Fruit fly (Drosophila melanogaster) whole organism, embryonic: ENCODE measurements around the gene Nup98-96.
A peak's percentile ranks its signal among the peaks of the same experiment; 100 is the strongest.

Experiments
- CG10267 ChIP-seq: fragments of 200-800 bp; sonication (Bioruptor generic); optimal IDR thresholded peaks from 2 replicates; lab custom pipeline; 2018; ENCODE audit warnings: missing biosample characterization, mild to moderate bottlenecking, missing genetic modification characterization, moderate library complexity
- CG10543 ChIP-seq: fragments of 200-800 bp; sonication (Bioruptor generic); optimal IDR thresholded peaks from 3 replicates; lab custom pipeline; 2017; ENCODE audit warnings: missing biosample characterization, mild to moderate bottlenecking, missing genetic modification characterization, moderate library complexity
- CG10654 ChIP-seq: fragments of 200-800 bp; sonication (Bioruptor generic); optimal IDR thresholded peaks from 2 replicates; lab custom pipeline; 2016; ENCODE audit warnings: missing biosample characterization, missing genetic modification characterization
- CG11560 ChIP-seq: fragments of 200-800 bp; sonication (Bioruptor generic); IDR thresholded peaks from 3 replicates; pipeline ENCODE4 v1.3.6; 2022; ENCODE audit warnings: missing biosample characterization, missing genetic modification characterization
- CG13123 ChIP-seq: fragments of 200-800 bp; sonication (Bioruptor generic); optimal IDR thresholded peaks from 2 replicates; lab custom pipeline; 2016; ENCODE audit warnings: missing biosample characterization, missing genetic modification characterization
- CG13296 ChIP-seq: fragments of 200-800 bp; sonication (Bioruptor generic); optimal IDR thresholded peaks from 3 replicates; lab custom pipeline; 2018; ENCODE audit warnings: missing biosample characterization, mild to moderate bottlenecking, missing genetic modification characterization
- CG15073 ChIP-seq: fragments of 200-800 bp; sonication (Bioruptor generic); optimal IDR thresholded peaks from 2 replicates; lab custom pipeline; 2016; ENCODE audit warnings: missing biosample characterization, missing genetic modification characterization
- CG15514 ChIP-seq: fragments of 200-800 bp; sonication (Bioruptor generic); optimal IDR thresholded peaks from 3 replicates; lab custom pipeline; 2017; ENCODE audit warnings: missing biosample characterization, missing genetic modification characterization, mild to moderate bottlenecking, moderate library complexity, missing genetic modification reagents
- CG1603 ChIP-seq: fragments of 200-800 bp; sonication (Bioruptor generic); optimal IDR thresholded peaks from 2 replicates; lab custom pipeline; 2019; ENCODE audit warnings: missing biosample characterization, mild to moderate bottlenecking, missing genetic modification characterization, moderate library complexity
- CG1647 ChIP-seq: fragments of 200-800 bp; sonication (Bioruptor generic); optimal IDR thresholded peaks from 3 replicates; lab custom pipeline; 2016; ENCODE audit warnings: missing biosample characterization, missing genetic modification characterization
- CG2116 ChIP-seq: fragments of 200-800 bp; sonication (Bioruptor generic); optimal IDR thresholded peaks from 3 replicates; lab custom pipeline; 2018; ENCODE audit warnings: missing biosample characterization, mild to moderate bottlenecking, missing genetic modification characterization
- CG2120 ChIP-seq: fragments of 200-800 bp; sonication (Bioruptor generic); optimal IDR thresholded peaks from 3 replicates; lab custom pipeline; 2016; ENCODE audit warnings: missing biosample characterization, missing genetic modification characterization
- CG2129 ChIP-seq: fragments of 200-800 bp; sonication (Bioruptor generic); IDR thresholded peaks from 2 replicates; pipeline ENCODE4 v1.3.6; 2022; ENCODE audit warnings: missing biosample characterization, missing genetic modification characterization; ENCODE audit not compliant: partially characterized antibody
- CG2199 ChIP-seq: fragments of 200-800 bp; sonication (Bioruptor generic); IDR thresholded peaks from 3 replicates; pipeline ENCODE4 v1.3.6; 2022; ENCODE audit warnings: missing biosample characterization, missing genetic modification characterization
- CG30403 ChIP-seq: fragments of 200-800 bp; sonication (Bioruptor generic); optimal IDR thresholded peaks from 3 replicates; lab custom pipeline; 2016; ENCODE audit warnings: missing biosample characterization, missing genetic modification characterization
- CG33213 ChIP-seq: fragments of 200-800 bp; sonication (Bioruptor generic); optimal IDR thresholded peaks from 3 replicates; lab custom pipeline; 2016; ENCODE audit warnings: missing biosample characterization, missing genetic modification characterization
- CG34422 ChIP-seq: fragments of 200-800 bp; sonication (Bioruptor generic); IDR thresholded peaks from 3 replicates; pipeline ENCODE4 v1.3.6; 2022; ENCODE audit warnings: missing biosample characterization, missing genetic modification characterization
- CG43689 ChIP-seq: fragments of 200-800 bp; sonication (Bioruptor generic); IDR thresholded peaks from 2 replicates; pipeline ENCODE4 v1.3.6; 2022; ENCODE audit warnings: missing biosample characterization, missing genetic modification characterization
- CG5953 ChIP-seq: fragments of 200-800 bp; sonication (Bioruptor generic); IDR thresholded peaks from 2 replicates; pipeline ENCODE4 v1.3.6; 2022; ENCODE audit warnings: missing biosample characterization, missing genetic modification characterization
- CG6791 ChIP-seq: fragments of 200-800 bp; sonication (Bioruptor generic); IDR thresholded peaks from 3 replicates; pipeline ENCODE4 v1.3.6; 2022; ENCODE audit warnings: missing biosample characterization, missing genetic modification characterization; ENCODE audit not compliant: partially characterized antibody
- CG8359 ChIP-seq: fragments of 200-800 bp; sonication (Bioruptor generic); optimal IDR thresholded peaks from 2 replicates; lab custom pipeline; 2017; ENCODE audit warnings: missing biosample characterization, mild to moderate bottlenecking, missing genetic modification characterization, borderline replicate concordance
- CG8388 ChIP-seq: fragments of 200-800 bp; sonication (Bioruptor generic); optimal IDR thresholded peaks from 2 replicates; lab custom pipeline; 2019; ENCODE audit warnings: missing biosample characterization, mild to moderate bottlenecking, missing genetic modification characterization, moderate library complexity
- Camta ChIP-seq: fragments of 200-800 bp; sonication (Bioruptor generic); optimal IDR thresholded peaks from 2 replicates; lab custom pipeline; 2016; ENCODE audit warnings: missing biosample characterization, missing genetic modification characterization
- CoRest ChIP-seq: fragments of 200-800 bp; sonication (Bioruptor generic); optimal IDR thresholded peaks from 3 replicates; lab custom pipeline; 2018; ENCODE audit warnings: missing biosample characterization, mild to moderate bottlenecking, missing genetic modification characterization, moderate library complexity
- Dad ChIP-seq: fragments of 200-800 bp; sonication (Bioruptor generic); optimal IDR thresholded peaks from 3 replicates; lab custom pipeline; 2016; ENCODE audit warnings: missing biosample characterization, missing genetic modification characterization
- H15 ChIP-seq: fragments of 200-800 bp; sonication (Bioruptor generic); IDR thresholded peaks from 3 replicates; pipeline ENCODE4 v1.3.6; 2022; ENCODE audit warnings: missing biosample characterization, missing genetic modification characterization
- Max ChIP-seq: fragments of 200-800 bp; sonication (Bioruptor generic); optimal IDR thresholded peaks from 2 replicates; lab custom pipeline; 2016; ENCODE audit warnings: missing biosample characterization, mild to moderate bottlenecking, missing genetic modification characterization
- Meics ChIP-seq: fragments of 200-800 bp; sonication (Bioruptor generic); optimal IDR thresholded peaks from 2 replicates; lab custom pipeline; 2017; ENCODE audit warnings: missing biosample characterization, mild to moderate bottlenecking, missing genetic modification characterization
- Myb ChIP-seq: fragments of 200-800 bp; sonication (Bioruptor generic); optimal IDR thresholded peaks from 2 replicates; lab custom pipeline; 2016; ENCODE audit warnings: missing biosample characterization, missing genetic modification characterization
- Nf-YA ChIP-seq: fragments of 200-800 bp; sonication (Bioruptor generic); IDR thresholded peaks from 2 replicates; pipeline ENCODE4 v1.3.6; 2022; ENCODE audit warnings: missing biosample characterization, missing genetic modification characterization
- Nf-YC ChIP-seq: fragments of 200-800 bp; optimal IDR thresholded peaks from 3 replicates; lab custom pipeline; 2019; ENCODE audit warnings: missing biosample characterization, mild to moderate bottlenecking, missing genetic modification characterization, moderate library complexity
- Oli ChIP-seq: fragments of 200-800 bp; sonication (Bioruptor generic); optimal IDR thresholded peaks from 2 replicates; lab custom pipeline; 2018; ENCODE audit warnings: missing biosample characterization, mild to moderate bottlenecking, missing genetic modification characterization, moderate library complexity
- Side ChIP-seq: fragments of 200-800 bp; sonication (Bioruptor generic); optimal IDR thresholded peaks from 2 replicates; lab custom pipeline; 2016; ENCODE audit warnings: missing biosample characterization, missing genetic modification characterization
- Sry-δ ChIP-seq: fragments of 200-800 bp; sonication (Bioruptor generic); optimal IDR thresholded peaks from 2 replicates; lab custom pipeline; 2016; ENCODE audit warnings: missing biosample characterization, missing genetic modification characterization
- Xbp1 ChIP-seq: fragments of 200-800 bp; sonication (Bioruptor generic); optimal IDR thresholded peaks from 3 replicates; lab custom pipeline; 2016; ENCODE audit warnings: missing biosample characterization, mild to moderate bottlenecking, missing genetic modification characterization
- ara ChIP-seq: fragments of 200-800 bp; sonication (Bioruptor generic); IDR thresholded peaks from 2 replicates; pipeline ENCODE4 v1.3.6; 2022; ENCODE audit warnings: missing biosample characterization, missing genetic modification characterization
- bcd ChIP-seq: fragments of 200-800 bp; sonication (Bioruptor generic); optimal IDR thresholded peaks from 2 replicates; lab custom pipeline; 2017; ENCODE audit warnings: missing biosample characterization, mild to moderate bottlenecking, missing genetic modification characterization
- bigmax ChIP-seq: fragments of 200-800 bp; sonication (Bioruptor generic); optimal IDR thresholded peaks from 2 replicates; lab custom pipeline; 2018; ENCODE audit warnings: missing biosample characterization, mild to moderate bottlenecking, missing genetic modification characterization
- cato ChIP-seq: fragments of 200-800 bp; sonication (Bioruptor generic); optimal IDR thresholded peaks from 2 replicates; lab custom pipeline; 2016; ENCODE audit warnings: missing biosample characterization, missing genetic modification characterization, borderline replicate concordance
- crp ChIP-seq, 2 experiments: fragments of 200-800 bp; sonication (Bioruptor generic); optimal IDR thresholded peaks; 2 replicates in 1 of 2; 3 replicates in 1 of 2; lab custom pipeline; 2017; ENCODE audit warnings: missing biosample characterization in 2 of 2, missing genetic modification characterization in 2 of 2, mild to moderate bottlenecking in 1 of 2, moderate library complexity in 1 of 2
- dati ChIP-seq: fragments of 200-800 bp; sonication (Bioruptor generic); IDR thresholded peaks from 2 replicates; pipeline ENCODE4 v1.3.6; 2022; ENCODE audit warnings: missing biosample characterization, missing genetic modification characterization
- dm ChIP-seq: fragments of 200-800 bp; sonication (Bioruptor generic); optimal IDR thresholded peaks from 3 replicates; lab custom pipeline; 2016; ENCODE audit warnings: missing biosample characterization, missing genetic modification characterization
- eyg ChIP-seq: fragments of 200-800 bp; sonication (Bioruptor generic); optimal IDR thresholded peaks from 3 replicates; lab custom pipeline; 2016; ENCODE audit warnings: missing biosample characterization, missing genetic modification characterization
- gsb ChIP-seq: fragments of 200-800 bp; sonication (Bioruptor generic); IDR thresholded peaks from 2 replicates; pipeline ENCODE4 v1.3.6; 2022; ENCODE audit warnings: missing biosample characterization, missing genetic modification characterization
- mam ChIP-seq: fragments of 200-800 bp; sonication (Bioruptor generic); optimal IDR thresholded peaks from 3 replicates; lab custom pipeline; 2016; ENCODE audit warnings: missing biosample characterization, missing genetic modification characterization
- nerfin-2 ChIP-seq: fragments of 200-800 bp; sonication (Bioruptor generic); IDR thresholded peaks from 2 replicates; pipeline ENCODE4 v1.3.6; 2022; ENCODE audit warnings: missing biosample characterization, missing genetic modification characterization; ENCODE audit not compliant: partially characterized antibody
- onecut ChIP-seq: fragments of 200-800 bp; sonication (Bioruptor generic); IDR thresholded peaks from 2 replicates; pipeline ENCODE4 v1.3.6; 2022; ENCODE audit warnings: missing biosample characterization, missing genetic modification characterization
- ro ChIP-seq: fragments of 200-800 bp; sonication (Bioruptor generic); IDR thresholded peaks from 2 replicates; pipeline ENCODE4 v1.3.6; 2022; ENCODE audit warnings: missing biosample characterization, missing genetic modification characterization
- sens-2 ChIP-seq: fragments of 200-800 bp; sonication (Bioruptor generic); IDR thresholded peaks from 2 replicates; pipeline ENCODE4 v1.3.6; 2022; ENCODE audit warnings: missing biosample characterization, missing genetic modification characterization
- trem ChIP-seq: fragments of 200-800 bp; optimal IDR thresholded peaks from 3 replicates; lab custom pipeline; 2019; ENCODE audit warnings: missing biosample characterization, mild to moderate bottlenecking, missing genetic modification characterization, moderate library complexity
- yki ChIP-seq: fragments of >200 bp; optimal IDR thresholded peaks from 3 replicates; lab custom pipeline; 2018
- zf30C ChIP-seq: fragments of 200-800 bp; sonication (Bioruptor generic); optimal IDR thresholded peaks from 3 replicates; lab custom pipeline; 2018; ENCODE audit warnings: missing biosample characterization, mild to moderate bottlenecking, missing genetic modification characterization

The Nup98-96 gene

DNA sequence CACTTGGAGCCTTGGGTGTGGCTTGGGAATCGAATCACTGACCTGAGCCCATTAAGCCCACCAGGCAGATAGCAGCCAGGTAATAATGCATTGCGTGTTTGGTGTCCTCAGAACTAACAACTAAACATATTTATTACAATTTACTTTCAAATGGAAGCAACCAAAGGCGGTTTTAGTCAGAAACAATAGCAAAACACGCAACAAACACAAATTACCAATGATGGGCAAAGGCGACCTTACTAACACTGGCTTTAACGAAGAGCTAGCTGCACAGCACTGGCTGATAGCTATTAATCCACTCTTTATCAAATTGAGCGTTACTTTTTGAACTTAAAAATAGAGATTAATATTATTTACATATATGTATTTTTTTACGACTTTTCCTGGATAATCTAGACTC is 18.4 kb downstream of the Nup98-96 start, which contains the start of gene udt (continued):
- no peak for TF ChIP-seq sens-2 (GFP tag; lab: Robert Waterston, UW)
- TF ChIP-seq onecut (GFP tag; lab: Robert Waterston, UW) = peak; percentile 15; the same call in 1 of the 2 replicates
- peak; percentile 48 for TF ChIP-seq CG2120 (GFP tag; lab: Kevin White, UChicago)
- TF ChIP-seq bcd (GFP tag; lab: Kevin White, UChicago) = peak; percentile 66
- TF ChIP-seq CG13123 = no peak
- peak; percentile 10 for TF ChIP-seq Sry-δ
- no peak for TF ChIP-seq Xbp1
- no peak for TF ChIP-seq CG8388
- peak; percentile 24 for TF ChIP-seq CG1647 (GFP tag; lab: Kevin White, UChicago)
- TF ChIP-seq Dad = no peak
- TF ChIP-seq CG43689 (GFP tag; lab: Robert Waterston, UW) = no peak
- TF ChIP-seq nerfin-2 = no peak
- TF ChIP-seq CG2199 (GFP tag; lab: Robert Waterston, UW) = no peak
- no peak for TF ChIP-seq eyg (GFP tag; lab: Kevin White, UChicago)
- TF ChIP-seq CG6791 = 0 out of 3 replicates have a peak, but pooled peaks have one; percentile 42
- peak; percentile 35 for TF ChIP-seq Camta (GFP tag; lab: Kevin White, UChicago)
- TF ChIP-seq mam (GFP tag; lab: Kevin White, UChicago) = peak; percentile 43
- no peak for TF ChIP-seq CG8359 (GFP tag; lab: Kevin White, UChicago)
- TF ChIP-seq CG13296 (GFP tag; lab: Kevin White, UChicago) = no peak
- TF ChIP-seq ara (GFP tag; lab: Robert Waterston, UW) = peak; percentile 38; the same call in 1 of the 2 replicates
- peak; percentile 55 for TF ChIP-seq CG15514 (GFP tag; lab: Kevin White, UChicago)
- no peak for TF ChIP-seq CG15073 (GFP tag; lab: Kevin White, UChicago)
- TF ChIP-seq CG10267 (tag; lab: Kevin White, UChicago) = peak; percentile 94
- peak; percentile 4 for TF ChIP-seq Max
- no peak for TF ChIP-seq Side (GFP tag; lab: Kevin White, UChicago)
- no peak for TF ChIP-seq yki
- TF ChIP-seq CG34422 (GFP tag; lab: Robert Waterston, UW) = 0 out of 3 replicates have a peak, but pooled peaks have one; percentile 15
- no peak for TF ChIP-seq dm
- no peak for TF ChIP-seq CG10543
- TF ChIP-seq CG2116 (GFP tag; lab: Kevin White, UChicago) = peak; percentile 19
- no peak for TF ChIP-seq H15 (GFP tag; lab: Robert Waterston, UW)
- peak; percentile 6 for TF ChIP-seq CG10654
- TF ChIP-seq CG30403 (GFP tag; lab: Kevin White, UChicago) = no peak
- peak; percentile 53 for TF ChIP-seq CG1603 (tag; lab: Kevin White, UChicago)
- TF ChIP-seq CG33213 (GFP tag; lab: Kevin White, UChicago) = no peak
- no peak for TF ChIP-seq Oli (tag; lab: Kevin White, UChicago)
- TF ChIP-seq crp (GFP tag; optimal IDR thresholded peaks at IDR 0.05; lab: Kevin White, UChicago) = no peak
- no peak for TF ChIP-seq ro (GFP tag; lab: Robert Waterston, UW)
- TF ChIP-seq CG5953 (GFP tag; lab: Robert Waterston, UW) = no peak
- no peak for TF ChIP-seq Meics
- TF ChIP-seq Nf-YA (GFP tag; lab: Robert Waterston, UW) = no peak
- TF ChIP-seq gsb (GFP tag; lab: Robert Waterston, UW) = no peak
- no peak for TF ChIP-seq Nf-YC
- peak; percentile 35 for TF ChIP-seq trem (tag; lab: Kevin White, UChicago)
- no peak for TF ChIP-seq zf30C (GFP tag; lab: Kevin White, UChicago)
- TF ChIP-seq Myb (GFP tag; lab: Kevin White, UChicago) = peak; percentile 86
- no peak for TF ChIP-seq CoRest (tag; lab: Kevin White, UChicago)
- TF ChIP-seq CG2129 = no peak
- TF ChIP-seq dati = no peak
- no peak for TF ChIP-seq cato
- no peak for TF ChIP-seq bigmax (GFP tag; lab: Kevin White, UChicago)
- no peak for TF ChIP-seq CG11560 (tag; lab: Robert Waterston, UW)
